Fruit fly (Drosophila melanogaster) whole organism, embryonic: ENCODE measurements around the gene CG31792.
A peak's percentile ranks its signal among the peaks of the same experiment; 100 is the strongest.

Source experiments
- Atf3 ChIP-seq: fragments of 200-800 bp; sonication (Bioruptor generic); optimal IDR thresholded peaks from 3 replicates; lab custom pipeline; 2016; ENCODE audit warnings: missing biosample characterization, missing genetic modification characterization
- Blimp-1 ChIP-seq: fragments of 200-800 bp; sonication (Bioruptor generic); optimal IDR thresholded peaks from 3 replicates; lab custom pipeline; 2018; ENCODE audit warnings: missing biosample characterization, missing genetic modification characterization, mild to moderate bottlenecking, moderate library complexity, missing genetic modification reagents
- CG10654 ChIP-seq: fragments of 200-800 bp; sonication (Bioruptor generic); optimal IDR thresholded peaks from 2 replicates; lab custom pipeline; 2016; ENCODE audit warnings: missing biosample characterization, missing genetic modification characterization
- CG12071 ChIP-seq: fragments of 200-800 bp; sonication (Bioruptor generic); optimal IDR thresholded peaks from 3 replicates; lab custom pipeline; 2018; ENCODE audit warnings: missing biosample characterization, mild to moderate bottlenecking, missing genetic modification characterization
- CG12659 ChIP-seq: fragments of 200-800 bp; sonication (Bioruptor generic); optimal IDR thresholded peaks from 3 replicates; lab custom pipeline; 2017; ENCODE audit warnings: mild to moderate bottlenecking, missing biosample characterization, missing genetic modification reagents, missing genetic modification characterization
- CG13123 ChIP-seq: fragments of 200-800 bp; sonication (Bioruptor generic); optimal IDR thresholded peaks from 2 replicates; lab custom pipeline; 2016; ENCODE audit warnings: missing biosample characterization, missing genetic modification characterization
- CG13424 ChIP-seq: fragments of 200-800 bp; sonication (Bioruptor generic); optimal IDR thresholded peaks from 2 replicates; lab custom pipeline; 2019; ENCODE audit warnings: missing biosample characterization, mild to moderate bottlenecking, missing genetic modification characterization, moderate library complexity
- CG14965 ChIP-seq: fragments of 200-800 bp; sonication (Bioruptor generic); optimal IDR thresholded peaks from 2 replicates; lab custom pipeline; 2016; ENCODE audit warnings: missing biosample characterization, missing genetic modification characterization, borderline replicate concordance
- CG17612 ChIP-seq: fragments of 200-800 bp; sonication (Bioruptor generic); IDR thresholded peaks from 2 replicates; pipeline ENCODE4 v1.3.6; 2022; ENCODE audit warnings: missing biosample characterization, missing genetic modification characterization
- CG18619 ChIP-seq: fragments of 200-800 bp; sonication (Bioruptor generic); optimal IDR thresholded peaks from 3 replicates; lab custom pipeline; 2017; ENCODE audit warnings: missing biosample characterization, mild to moderate bottlenecking, missing genetic modification characterization
- CG2712 ChIP-seq: fragments of 200-800 bp; optimal IDR thresholded peaks from 3 replicates; lab custom pipeline; 2019; ENCODE audit warnings: missing biosample characterization, mild to moderate bottlenecking, missing genetic modification characterization, moderate library complexity
- CG3065 ChIP-seq: fragments of 200-800 bp; sonication (Bioruptor generic); optimal IDR thresholded peaks from 2 replicates; lab custom pipeline; 2016; ENCODE audit warnings: missing biosample characterization, missing genetic modification characterization
- CG31365 ChIP-seq: fragments of 200-800 bp; sonication (Bioruptor generic); optimal IDR thresholded peaks from 2 replicates; lab custom pipeline; 2018; ENCODE audit warnings: missing biosample characterization, mild to moderate bottlenecking, missing genetic modification characterization
- CG33213 ChIP-seq: fragments of 200-800 bp; sonication (Bioruptor generic); optimal IDR thresholded peaks from 3 replicates; lab custom pipeline; 2016; ENCODE audit warnings: missing biosample characterization, missing genetic modification characterization
- CG4328 ChIP-seq: fragments of 200-800 bp; sonication (Bioruptor generic); optimal IDR thresholded peaks from 3 replicates; lab custom pipeline; 2017; ENCODE audit warnings: missing biosample characterization, missing genetic modification reagents, missing genetic modification characterization
- CG4730 ChIP-seq: fragments of 200-800 bp; sonication (Bioruptor generic); IDR thresholded peaks from 2 replicates; pipeline ENCODE4 v1.3.6; 2022; ENCODE audit warnings: missing biosample characterization, missing genetic modification characterization
- CG5180 ChIP-seq: fragments of 200-800 bp; sonication (Bioruptor generic); optimal IDR thresholded peaks from 3 replicates; lab custom pipeline; 2017; ENCODE audit warnings: missing biosample characterization, missing genetic modification characterization, mild to moderate bottlenecking, moderate library complexity, missing genetic modification reagents
- CG6813 ChIP-seq: fragments of 200-800 bp; sonication (Bioruptor generic); optimal IDR thresholded peaks from 2 replicates; lab custom pipeline; 2017; ENCODE audit warnings: missing biosample characterization, missing genetic modification characterization, mild to moderate bottlenecking, moderate library complexity, missing genetic modification reagents
- CG8290 ChIP-seq, 3 experiments: fragments of 200-800 bp; sonication (Bioruptor generic); optimal IDR thresholded peaks; 2 replicates each; lab custom pipeline; 2016 to 2019; ENCODE audit warnings: missing biosample characterization in 3 of 3, missing genetic modification characterization in 3 of 3, mild to moderate bottlenecking in 2 of 3, moderate library complexity in 1 of 3
- CG8359 ChIP-seq: fragments of 200-800 bp; sonication (Bioruptor generic); optimal IDR thresholded peaks from 2 replicates; lab custom pipeline; 2017; ENCODE audit warnings: missing biosample characterization, mild to moderate bottlenecking, missing genetic modification characterization, borderline replicate concordance
- CG8765 ChIP-seq: fragments of 200-800 bp; sonication (Bioruptor generic); IDR thresholded peaks from 2 replicates; pipeline ENCODE4 v1.3.6; 2022; ENCODE audit warnings: missing biosample characterization, missing genetic modification characterization
- CTCF ChIP-seq: fragments of 200-800 bp; sonication (Bioruptor generic); optimal IDR thresholded peaks from 2 replicates; lab custom pipeline; 2017; ENCODE audit warnings: missing biosample characterization, mild to moderate bottlenecking, missing genetic modification characterization, moderate library complexity
- Dip3 ChIP-seq: fragments of 200-800 bp; sonication (Bioruptor generic); optimal IDR thresholded peaks from 3 replicates; lab custom pipeline; 2016; ENCODE audit warnings: missing biosample characterization, missing genetic modification characterization
- Dll ChIP-seq: fragments of 200-800 bp; sonication (Bioruptor generic); IDR thresholded peaks from 4 replicates; pipeline ENCODE4 v1.3.6; 2022; ENCODE audit warnings: missing biosample characterization, missing genetic modification characterization; ENCODE audit not compliant: partially characterized antibody
- GATAe ChIP-seq: fragments of 200-800 bp; sonication (Bioruptor generic); conservative IDR thresholded peaks from 2 replicates; pipeline ENCODE4 v1.3.6; 2022; ENCODE audit warnings: missing biosample characterization, missing genetic modification characterization
- HHEX ChIP-seq: fragments of 200-800 bp; sonication (Bioruptor generic); optimal IDR thresholded peaks from 3 replicates; lab custom pipeline; 2017; ENCODE audit warnings: missing biosample characterization, mild to moderate bottlenecking, missing genetic modification characterization, missing genetic modification reagents
- Hmr ChIP-seq: fragments of 200-800 bp; sonication (Bioruptor generic); optimal IDR thresholded peaks from 3 replicates; lab custom pipeline; 2017; ENCODE audit warnings: mild to moderate bottlenecking, missing biosample characterization, missing genetic modification reagents, missing genetic modification characterization
- Optix ChIP-seq: fragments of 200-800 bp; sonication (Bioruptor generic); IDR thresholded peaks from 3 replicates; pipeline ENCODE4 v1.3.6; 2022; ENCODE audit warnings: missing biosample characterization, missing genetic modification characterization
- Sin3A ChIP-seq: fragments of >200 bp; optimal IDR thresholded peaks from 2 replicates; lab custom pipeline; 2018
- abd-A ChIP-seq: fragments of 200-800 bp; sonication (Bioruptor generic); optimal IDR thresholded peaks from 3 replicates; lab custom pipeline; 2019; ENCODE audit warnings: missing biosample characterization, mild to moderate bottlenecking, missing genetic modification characterization, moderate library complexity
- bbx ChIP-seq: fragments of 200-800 bp; sonication (Bioruptor generic); IDR thresholded peaks from 2 replicates; pipeline ENCODE4 v1.3.6; 2022; ENCODE audit warnings: missing biosample characterization, missing genetic modification characterization; ENCODE audit not compliant: partially characterized antibody
- caup ChIP-seq: fragments of 200-800 bp; sonication (Bioruptor generic); optimal IDR thresholded peaks from 3 replicates; lab custom pipeline; 2017; ENCODE audit warnings: missing biosample characterization, mild to moderate bottlenecking, missing genetic modification characterization, moderate library complexity; ENCODE audit not compliant: severe bottlenecking
- chn ChIP-seq: fragments of 200-800 bp; sonication (Bioruptor generic); optimal IDR thresholded peaks from 2 replicates; lab custom pipeline; 2016; ENCODE audit warnings: missing biosample characterization, missing genetic modification characterization
- cwo ChIP-seq: fragments of 200-800 bp; sonication (Bioruptor generic); optimal IDR thresholded peaks from 3 replicates; lab custom pipeline; 2017; ENCODE audit warnings: missing biosample characterization, missing genetic modification characterization, mild to moderate bottlenecking, moderate library complexity, missing genetic modification reagents
- dan ChIP-seq: fragments of 200-800 bp; sonication (Bioruptor generic); IDR thresholded peaks from 2 replicates; pipeline ENCODE4 v1.3.6; 2022; ENCODE audit warnings: missing biosample characterization, missing genetic modification characterization
- fu2 ChIP-seq: fragments of 200-800 bp; sonication (Bioruptor generic); optimal IDR thresholded peaks from 2 replicates; lab custom pipeline; 2016; ENCODE audit warnings: missing biosample characterization, missing genetic modification characterization
- gro ChIP-seq: fragments of 200-800 bp; sonication (Bioruptor generic); optimal IDR thresholded peaks from 2 replicates; lab custom pipeline; 2016; ENCODE audit warnings: missing biosample characterization, missing genetic modification characterization
- hb ChIP-seq: fragments of 200-800 bp; sonication (Bioruptor generic); IDR thresholded peaks from 3 replicates; pipeline ENCODE4 v1.3.6; 2022; ENCODE audit warnings: missing biosample characterization, missing genetic modification characterization; ENCODE audit not compliant: partially characterized antibody
- her ChIP-seq: fragments of 200-800 bp; sonication (Bioruptor generic); optimal IDR thresholded peaks from 2 replicates; lab custom pipeline; 2016; ENCODE audit warnings: missing biosample characterization, missing genetic modification characterization
- hth ChIP-seq: fragments of >200 bp; optimal IDR thresholded peaks from 2 replicates; lab custom pipeline; 2017; ENCODE audit warnings: inconsistent platforms
- nerfin-1 ChIP-seq: fragments of 200-800 bp; sonication (Bioruptor generic); optimal IDR thresholded peaks from 3 replicates; lab custom pipeline; 2019; ENCODE audit warnings: missing biosample characterization, mild to moderate bottlenecking, missing genetic modification characterization, moderate library complexity
- nom ChIP-seq: fragments of 200-800 bp; sonication (Bioruptor generic); optimal IDR thresholded peaks from 2 replicates; lab custom pipeline; 2017; ENCODE audit warnings: missing biosample characterization, missing genetic modification characterization, mild to moderate bottlenecking, moderate library complexity, missing genetic modification reagents
- salm ChIP-seq: fragments of 200-800 bp; sonication (Bioruptor generic); optimal IDR thresholded peaks from 2 replicates; lab custom pipeline; 2018; ENCODE audit warnings: missing biosample characterization, mild to moderate bottlenecking, missing genetic modification characterization
- sna ChIP-seq: fragments of 200-800 bp; sonication (Bioruptor generic); IDR thresholded peaks from 2 replicates; pipeline ENCODE4 v1.3.6; 2022; ENCODE audit warnings: missing biosample characterization, missing genetic modification characterization; ENCODE audit not compliant: partially characterized antibody
- sqz ChIP-seq: fragments of 200-800 bp; sonication (Bioruptor generic); optimal IDR thresholded peaks from 3 replicates; lab custom pipeline; 2018; ENCODE audit warnings: missing biosample characterization, mild to moderate bottlenecking, missing genetic modification characterization
- sr ChIP-seq: fragments of 200-800 bp; sonication (Bioruptor generic); IDR thresholded peaks from 3 replicates; pipeline ENCODE4 v1.3.6; 2022; ENCODE audit warnings: missing biosample characterization, missing genetic modification characterization
- trem ChIP-seq: fragments of 200-800 bp; optimal IDR thresholded peaks from 3 replicates; lab custom pipeline; 2019; ENCODE audit warnings: missing biosample characterization, mild to moderate bottlenecking, missing genetic modification characterization, moderate library complexity
- unc-4 ChIP-seq: fragments of 200-800 bp; sonication (Bioruptor generic); IDR thresholded peaks from 2 replicates; pipeline ENCODE4 v1.3.6; 2022; ENCODE audit warnings: missing biosample characterization, missing genetic modification characterization; ENCODE audit not compliant: partially characterized antibody
- usp ChIP-seq: fragments of >200 bp; optimal IDR thresholded peaks from 2 replicates; lab custom pipeline; 2017; ENCODE audit warnings: missing biosample characterization, missing genetic modification characterization
- yki ChIP-seq: fragments of >200 bp; optimal IDR thresholded peaks from 3 replicates; lab custom pipeline; 2018

The CG31792 gene

DNA sequence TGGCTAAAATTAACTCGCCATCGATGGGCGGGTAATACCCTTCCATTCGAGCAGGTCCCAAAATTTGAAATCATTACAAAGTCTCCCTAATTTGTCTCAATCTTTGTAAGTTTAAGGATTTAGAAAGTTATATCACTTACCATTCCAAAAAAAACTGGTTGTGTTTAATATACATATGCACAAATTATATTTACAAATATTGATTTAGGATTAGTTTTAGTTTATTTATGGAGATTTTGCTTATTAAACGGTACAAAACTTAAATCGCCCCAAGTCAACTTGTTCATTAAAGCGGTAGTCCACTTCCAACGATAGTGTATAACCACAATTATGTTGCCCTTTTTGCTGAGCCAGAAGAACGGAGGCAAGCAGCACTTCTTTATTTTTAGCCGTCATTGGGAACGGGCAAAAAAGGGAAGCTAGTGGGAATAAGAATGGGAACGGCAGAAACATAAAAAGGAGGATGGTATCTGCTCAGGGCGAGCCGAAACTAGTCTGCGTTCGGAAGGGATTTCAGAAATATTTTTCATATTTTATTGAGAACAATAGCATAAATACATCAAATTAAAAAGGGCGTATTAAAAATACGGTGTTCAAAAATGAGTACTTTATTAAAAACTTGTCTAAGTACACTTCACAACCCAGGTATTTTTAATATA lies 49.1 kb upstream of the CG31792 start (continued):
- TF ChIP-seq CG4328 (GFP tag; lab: Kevin White, UChicago) (peak; percentile 17), unc-4 (GFP tag; lab: Robert Waterston, UW) (no peak), CG17612 (no peak), nom (peak; percentile 52), dan (no peak), Sin3A (lab: Kevin White, UChicago) (no peak), CG4730 (GFP tag; lab: Robert Waterston, UW) (no peak), CG8359 (GFP tag; lab: Kevin White, UChicago) (no peak), hth (no peak), Blimp-1 (GFP tag; lab: Kevin White, UChicago) (peak; percentile 81), nerfin-1 (tag; lab: Kevin White, UChicago) (peak; percentile 52), salm (tag; lab: Kevin White, UChicago) (peak; percentile 70), her (GFP tag; lab: Kevin White, UChicago) (no peak), sqz (GFP tag; lab: Kevin White, UChicago) (peak; percentile 35), Dip3 (GFP tag; lab: Kevin White, UChicago) (peak; percentile 3), gro (GFP tag; lab: Kevin White, UChicago) (no peak), CG31365 (tag; lab: Kevin White, UChicago) (no peak), CG33213 (no peak), CG14965 (GFP tag; lab: Kevin White, UChicago) (no peak), CG13424 (tag; lab: Kevin White, UChicago) (peak; percentile 91), CG5180 (no peak), CG12071 (GFP tag; lab: Kevin White, UChicago) (no peak), CG12659 (GFP tag; lab: Kevin White, UChicago) (peak; percentile 44), CTCF (no peak), hb (GFP tag; lab: Robert Waterston, UW) (no peak), trem (peak; percentile 28), cwo (GFP tag; lab: Kevin White, UChicago) (peak; percentile 25), caup (no peak), bbx (GFP tag; lab: Robert Waterston, UW) (no peak), HHEX (GFP tag; lab: Kevin White, UChicago) (peak; percentile 13), CG3065 (no peak), CG2712 (tag; lab: Kevin White, UChicago) (peak; percentile 90), yki (lab: Kevin White, UChicago) (no peak), sna (no peak), CG13123 (GFP tag; lab: Kevin White, UChicago) (no peak), abd-A (tag; lab: Kevin White, UChicago) (no peak), CG6813 (GFP tag; lab: Kevin White, UChicago) (peak; percentile 24), GATAe (GFP tag; lab: Robert Waterston, UW) (no peak), CG18619 (GFP tag; lab: Kevin White, UChicago) (peak; percentile 35), usp (GFP tag; lab: Kevin White, UChicago) (no peak), Dll (GFP tag; lab: Robert Waterston, UW) (no peak), chn (GFP tag; lab: Kevin White, UChicago) (peak; percentile 25), fu2 (GFP tag; lab: Kevin White, UChicago) (no peak), CG10654 (peak; percentile 33), CG8290 (GFP tag; optimal IDR thresholded peaks at IDR 0.05; lab: Kevin White, UChicago) (no peak), CG8290 (tag; optimal IDR thresholded peaks at IDR 0.05; lab: Kevin White, UChicago) (no peak), Optix (GFP tag; lab: Robert Waterston, UW) (no peak), Atf3 (GFP tag; lab: Kevin White, UChicago) (no peak), Hmr (GFP tag; lab: Kevin White, UChicago) (peak; percentile 51), CG8765 (no peak), sr (GFP tag; lab: Robert Waterston, UW) (no peak)
